Worm (Caenorhabditis elegans) whole organism, mixed stage, embryonic: ENCODE measurements around the gene srbc-84.
"Not testable (repeated sequence)": the region's sequence is repeated elsewhere in the genome, so short reads cannot be mapped to it uniquely, and the experiment has no call there.

Experiments
- M03D4.4 ChIP-seq: sonication (generic microtip); optimal IDR thresholded peaks from 2 replicates; lab custom pipeline; 2017; ENCODE audit warnings: mild to moderate bottlenecking, missing genetic modification characterization, missing compliant biosample characterization
- bed-3 ChIP-seq: fragments of 200-800 bp; sonication (Bioruptor generic); optimal IDR thresholded peaks from 3 replicates; lab custom pipeline; 2018; ENCODE audit warnings: mild to moderate bottlenecking, missing genetic modification characterization, moderate library complexity, missing compliant biosample characterization
- blmp-1 ChIP-seq: fragments of 150-350 bp; optimal IDR thresholded peaks from 2 replicates; lab custom pipeline; 2014; ENCODE audit warnings: missing biosample characterization, missing genetic modification characterization
- ceh-39 ChIP-seq: fragments of 150-350 bp; optimal IDR thresholded peaks from 2 replicates; lab custom pipeline; 2014; ENCODE audit warnings: missing biosample characterization, missing genetic modification characterization
- ceh-43 ChIP-seq: fragments of 200-800 bp; sonication (Bioruptor generic); optimal IDR thresholded peaks from 2 replicates; lab custom pipeline; 2018; ENCODE audit warnings: mild to moderate bottlenecking, missing genetic modification characterization, moderate library complexity, missing compliant biosample characterization
- ces-1 ChIP-seq: fragments of 150-350 bp; optimal IDR thresholded peaks from 2 replicates; lab custom pipeline; 2014; ENCODE audit warnings: missing biosample characterization, missing genetic modification reagents, missing genetic modification characterization
- cnd-1 ChIP-seq: fragments of 200-800 bp; sonication (Bioruptor generic); optimal IDR thresholded peaks from 2 replicates; lab custom pipeline; 2018; ENCODE audit warnings: mild to moderate bottlenecking, missing genetic modification characterization, missing compliant biosample characterization
- drap-1 ChIP-seq: fragments of 200-800 bp; sonication (Bioruptor generic); optimal IDR thresholded peaks from 3 replicates; lab custom pipeline; 2018; ENCODE audit warnings: mild to moderate bottlenecking, missing genetic modification characterization, missing compliant biosample characterization
- elt-1 ChIP-seq: sonication (generic microtip); optimal IDR thresholded peaks from 2 replicates; lab custom pipeline; 2017; ENCODE audit warnings: missing genetic modification characterization, mild to moderate bottlenecking, missing compliant biosample characterization, antibody characterized with exemption, moderate library complexity, borderline replicate concordance; ENCODE audit not compliant: insufficient read depth
- elt-3 ChIP-seq: fragments of 150-350 bp; optimal IDR thresholded peaks from 2 replicates; lab custom pipeline; 2014; ENCODE audit warnings: missing biosample characterization, missing genetic modification characterization
- flh-1 ChIP-seq: fragments of 200-800 bp; sonication (Bioruptor generic); optimal IDR thresholded peaks from 2 replicates; lab custom pipeline; 2018; ENCODE audit warnings: mild to moderate bottlenecking, missing genetic modification characterization, moderate library complexity, missing compliant biosample characterization
- ham-2 ChIP-seq: fragments of 200-800 bp; sonication (Bioruptor generic); optimal IDR thresholded peaks from 2 replicates; lab custom pipeline; 2018; ENCODE audit warnings: mild to moderate bottlenecking, missing genetic modification characterization, missing compliant biosample characterization
- hlh-1 ChIP-seq: fragments of 150-350 bp; optimal IDR thresholded peaks from 2 replicates; lab custom pipeline; 2014; ENCODE audit warnings: missing biosample characterization, missing genetic modification reagents, missing genetic modification characterization
- lin-13 ChIP-seq: fragments of 150-350 bp; optimal IDR thresholded peaks from 2 replicates; lab custom pipeline; 2014; ENCODE audit warnings: missing biosample characterization, missing genetic modification characterization
- lin-32 ChIP-seq: fragments of 200-800 bp; sonication (Bioruptor generic); optimal IDR thresholded peaks from 2 replicates; lab custom pipeline; 2018; ENCODE audit warnings: mild to moderate bottlenecking, missing genetic modification characterization, missing compliant biosample characterization
- lsy-2 ChIP-seq: fragments of 150-350 bp; optimal IDR thresholded peaks from 2 replicates; lab custom pipeline; 2014; ENCODE audit warnings: missing biosample characterization, missing genetic modification characterization
- mab-5 ChIP-seq: fragments of 150-350 bp; optimal IDR thresholded peaks from 2 replicates; lab custom pipeline; 2014; ENCODE audit warnings: missing biosample characterization, missing genetic modification characterization
- mep-1 ChIP-seq: fragments of 150-350 bp; optimal IDR thresholded peaks from 2 replicates; lab custom pipeline; 2017; ENCODE audit warnings: missing biosample characterization, missing genetic modification reagents, missing genetic modification characterization, inconsistent platforms
- mls-2 ChIP-seq: sonication (generic microtip); optimal IDR thresholded peaks from 2 replicates; lab custom pipeline; 2016; ENCODE audit warnings: mild to moderate bottlenecking, missing genetic modification characterization, moderate library complexity, missing compliant biosample characterization
- nhr-12 ChIP-seq: fragments of 150-350 bp; optimal IDR thresholded peaks from 2 replicates; lab custom pipeline; 2014; ENCODE audit warnings: missing biosample characterization, missing genetic modification characterization
- nhr-2 ChIP-seq: fragments of 150-350 bp; optimal IDR thresholded peaks from 2 replicates; lab custom pipeline; 2014; ENCODE audit warnings: missing biosample characterization, missing genetic modification characterization
- nhr-237 ChIP-seq: fragments of 150-350 bp; optimal IDR thresholded peaks from 2 replicates; lab custom pipeline; 2014; ENCODE audit warnings: missing biosample characterization, missing genetic modification characterization
- nhr-28 ChIP-seq: fragments of 150-350 bp; optimal IDR thresholded peaks from 2 replicates; lab custom pipeline; 2014; ENCODE audit warnings: missing biosample characterization, missing genetic modification characterization
- nhr-76 ChIP-seq: sonication (generic microtip); optimal IDR thresholded peaks from 2 replicates; lab custom pipeline; 2017; ENCODE audit warnings: missing biosample characterization, missing genetic modification characterization
- pha-4 ChIP-seq: fragments of 150-350 bp; optimal IDR thresholded peaks from 2 replicates; lab custom pipeline; 2018; ENCODE audit warnings: missing biosample characterization, missing genetic modification reagents, missing genetic modification characterization
- sem-2 ChIP-seq: fragments of 200-800 bp; sonication (Bioruptor generic); optimal IDR thresholded peaks from 2 replicates; lab custom pipeline; 2018; ENCODE audit warnings: mild to moderate bottlenecking, missing genetic modification characterization, missing compliant biosample characterization
- snpc-4 ChIP-seq: fragments of 150-350 bp; optimal IDR thresholded peaks from 2 replicates; lab custom pipeline; 2014; ENCODE audit warnings: missing biosample characterization, missing genetic modification characterization
- sptf-1 ChIP-seq: sonication (generic microtip); optimal IDR thresholded peaks from 2 replicates; lab custom pipeline; 2017; ENCODE audit warnings: mild to moderate bottlenecking, missing genetic modification characterization, moderate library complexity, missing compliant biosample characterization
- tbx-8 ChIP-seq: fragments of 200-800 bp; sonication (Bioruptor generic); optimal IDR thresholded peaks from 2 replicates; lab custom pipeline; 2018; ENCODE audit warnings: mild to moderate bottlenecking, missing genetic modification characterization, moderate library complexity, missing compliant biosample characterization
- unc-120 ChIP-seq: sonication (generic microtip); optimal IDR thresholded peaks from 2 replicates; lab custom pipeline; 2017; ENCODE audit warnings: missing genetic modification characterization, missing compliant biosample characterization; ENCODE audit not compliant: poor library complexity, severe bottlenecking
- unc-39 ChIP-seq: fragments of 150-350 bp; optimal IDR thresholded peaks from 2 replicates; lab custom pipeline; 2014; ENCODE audit warnings: missing biosample characterization, missing genetic modification characterization
- unc-62 ChIP-seq: fragments of 150-350 bp; optimal IDR thresholded peaks from 2 replicates; lab custom pipeline; 2014; ENCODE audit warnings: missing biosample characterization, missing genetic modification reagents, missing genetic modification characterization
- zip-8 ChIP-seq: fragments of 150-350 bp; optimal IDR thresholded peaks from 2 replicates; lab custom pipeline; 2014; ENCODE audit warnings: missing biosample characterization, missing genetic modification characterization

srbc-84 gene

DNA sequence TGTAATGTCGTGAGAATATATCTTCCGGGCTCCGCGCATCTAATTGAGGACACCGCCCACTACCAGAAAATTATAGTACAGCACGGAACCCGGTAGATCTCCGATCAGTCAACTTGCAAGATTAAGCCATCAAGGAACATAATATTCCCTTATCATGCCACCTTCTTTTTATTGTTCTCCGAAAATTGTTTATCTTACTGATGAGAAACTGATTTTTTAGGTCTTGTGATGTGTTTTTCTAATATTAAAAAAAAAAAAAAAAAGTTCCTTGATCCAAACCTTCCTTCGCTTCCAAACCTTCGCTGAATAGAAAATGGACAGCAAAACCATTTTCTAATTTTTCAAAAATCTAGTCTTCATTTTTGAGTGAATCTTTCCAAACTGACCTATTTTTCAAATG lies 30.1 kb downstream of the srbc-84 start, which contains the start of gene F57G8.7:
F57G8.7 (plus strand) TSS at position 301 of the 400 bp plus-strand sequence.
- no peak for TF ChIP-seq flh-1 (GFP tag; lab: Kevin White, UChicago)
- no peak for TF ChIP-seq nhr-2
- no peak for TF ChIP-seq hlh-1 (tag; lab: Kevin White, UChicago)
- no peak for TF ChIP-seq zip-8
- no peak for TF ChIP-seq unc-120
- no peak for TF ChIP-seq nhr-28 (tag; lab: Kevin White, UChicago)

DNA sequence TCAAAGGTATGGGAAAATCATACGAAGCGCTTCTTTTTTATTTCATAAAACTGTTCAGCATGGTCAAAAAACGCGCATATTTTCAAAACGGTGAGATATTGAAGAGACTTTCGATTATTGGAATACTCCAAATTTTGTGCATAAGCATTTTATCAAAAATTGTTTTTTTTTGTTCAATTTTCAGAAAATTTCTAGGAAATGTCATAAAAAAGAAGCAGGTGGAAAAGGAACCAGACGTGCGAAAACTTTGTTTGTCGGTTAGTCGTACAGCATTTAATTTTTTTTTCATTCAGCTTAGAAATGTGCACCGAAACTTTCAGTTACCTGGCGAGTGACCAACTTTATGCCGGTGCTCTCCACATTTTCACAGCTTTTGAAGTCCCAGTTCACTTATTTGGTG lies 34.6 kb downstream of the srbc-84 start, which contains the start of gene srh-167:
srh-167 (plus strand) TSS at position 301 of the 400 bp plus-strand sequence.
- no peak for TF ChIP-seq elt-3 (tag; lab: Kevin White, UChicago)
- no peak for TF ChIP-seq nhr-2
- TF ChIP-seq nhr-237, result no peak
- TF ChIP-seq mls-2 (tag; lab: Kevin White, UChicago), result no peak
- TF ChIP-seq drap-1 (GFP tag; lab: Kevin White, UChicago), result no peak
- TF ChIP-seq ham-2 (GFP tag; lab: Kevin White, UChicago), result no peak
- TF ChIP-seq unc-62 (GFP tag; lab: Kevin White, UChicago), result no peak
- no peak for TF ChIP-seq unc-39 (tag; lab: Kevin White, UChicago)
- TF ChIP-seq cnd-1 (tag; lab: Kevin White, UChicago), result no peak
- no peak for TF ChIP-seq hlh-1 (tag; lab: Kevin White, UChicago)
- no peak for TF ChIP-seq ceh-43 (GFP tag; lab: Kevin White, UChicago)
- TF ChIP-seq lin-32 (GFP tag; lab: Kevin White, UChicago), result no peak
- no peak for TF ChIP-seq sptf-1 (tag; lab: Kevin White, UChicago)
- no peak for TF ChIP-seq lsy-2 (tag; lab: Kevin White, UChicago)
- no peak for TF ChIP-seq lin-13
- no peak for TF ChIP-seq mab-5 (tag; lab: Kevin White, UChicago)
- no peak for TF ChIP-seq zip-8
- TF ChIP-seq ceh-39 (tag; lab: Kevin White, UChicago), result no peak
- no peak for TF ChIP-seq nhr-12 (tag; lab: Kevin White, UChicago)

DNA sequence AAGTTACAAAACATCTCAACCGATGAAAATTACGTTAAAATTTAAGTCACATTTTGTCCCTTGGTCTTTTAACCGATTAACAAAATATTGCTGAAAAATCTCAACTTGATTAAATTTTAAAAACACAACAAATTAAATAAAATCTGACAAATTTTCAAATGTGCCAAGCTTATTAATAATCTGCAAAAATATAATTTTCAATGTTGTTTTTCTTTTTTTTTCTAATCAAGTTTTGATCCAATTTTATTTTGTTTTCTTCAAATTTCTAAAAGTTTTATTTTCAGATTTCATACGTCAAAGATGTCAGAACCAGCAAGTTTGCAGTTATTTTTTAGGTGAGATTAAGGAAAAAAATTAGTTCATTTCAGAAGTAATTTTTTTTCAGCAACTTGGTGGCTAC lies 37.6 kb downstream of the srbc-84 start, which contains the start of gene srw-87:
srw-87 (plus strand) TSS at position 301 of the 400 bp plus-strand sequence.
- TF ChIP-seq sptf-1 (tag; lab: Kevin White, UChicago) (no peak), nhr-12 (tag; lab: Kevin White, UChicago) (no peak), nhr-76 (no peak), blmp-1 (tag; lab: Kevin White, UChicago) (no peak), nhr-28 (tag; lab: Kevin White, UChicago) (no peak), nhr-237 (no peak), lsy-2 (tag; lab: Kevin White, UChicago) (no peak), drap-1 (GFP tag; lab: Kevin White, UChicago) (no peak), mls-2 (tag; lab: Kevin White, UChicago) (no peak), zip-8 (no peak), unc-62 (GFP tag; lab: Kevin White, UChicago) (no peak), hlh-1 (tag; lab: Kevin White, UChicago) (no peak), ces-1 (no peak), M03D4.4 (no peak), elt-3 (tag; lab: Kevin White, UChicago) (no peak), tbx-8 (GFP tag; lab: Kevin White, UChicago) (no peak), sem-2 (GFP tag; lab: Kevin White, UChicago) (no peak), mab-5 (tag; lab: Kevin White, UChicago) (no peak), unc-39 (tag; lab: Kevin White, UChicago) (no peak), lin-13 (no peak)

DNA sequence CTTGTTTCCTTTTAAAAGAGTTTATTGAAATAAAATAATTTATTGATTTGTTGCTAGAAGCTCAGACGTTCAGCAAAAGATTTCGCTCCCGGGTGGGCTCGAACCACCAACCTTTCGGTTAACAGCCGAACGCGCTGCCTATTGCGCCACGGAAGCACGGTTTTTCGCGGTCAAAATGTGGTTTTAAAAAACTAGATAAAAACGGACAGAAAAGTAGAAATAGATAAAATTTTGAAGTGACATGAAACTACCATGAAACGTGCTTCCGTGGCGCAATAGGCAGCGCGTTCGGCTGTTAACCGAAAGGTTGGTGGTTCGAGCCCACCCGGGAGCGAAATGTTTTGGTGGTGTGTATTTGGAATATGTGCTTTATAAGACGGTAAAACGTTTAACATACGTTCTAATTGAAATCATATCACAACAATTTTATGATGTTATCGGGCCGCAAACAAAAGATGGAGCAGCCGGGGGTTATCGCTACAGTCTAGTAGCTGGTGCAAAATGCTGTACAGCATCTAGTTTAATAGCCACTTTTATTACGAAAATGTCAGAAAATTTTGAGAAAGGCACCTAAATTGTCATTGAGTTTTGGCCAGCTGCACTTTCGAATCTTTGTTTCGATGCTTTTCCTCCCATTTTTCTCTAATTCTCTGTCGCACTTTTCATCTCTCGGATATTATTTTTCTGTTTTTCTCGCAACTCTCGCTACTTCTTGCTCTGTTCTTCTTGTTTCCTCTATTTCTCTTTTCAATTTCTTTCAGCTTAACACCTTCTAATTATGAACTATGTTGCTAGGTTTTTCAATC lies 39.7 kb downstream of the srbc-84 start, which contains the start of gene slc-9B.2:
slc-9B.2 (plus strand) TSS at position 756 of the 806 bp plus-strand sequence.
- TF ChIP-seq nhr-12, cnd-1, blmp-1 (tag; lab: Kevin White, UChicago): not testable (repeated sequence)

- TF ChIP-seq ceh-39 (tag; lab: Kevin White, UChicago) (no peak), ces-1 (no peak), nhr-12 (tag; lab: Kevin White, UChicago) (no peak), mab-5 (tag; lab: Kevin White, UChicago) (no peak), zip-8 (no peak), blmp-1 (tag; lab: Kevin White, UChicago) (no peak), ceh-43 (GFP tag; lab: Kevin White, UChicago) (no peak), mls-2 (tag; lab: Kevin White, UChicago) (no peak), nhr-237 (no peak), pha-4 (tag; lab: Kevin White, UChicago) (no peak), unc-39 (tag; lab: Kevin White, UChicago) (no peak), snpc-4 (tag; lab: Kevin White, UChicago) (no peak), sem-2 (GFP tag; lab: Kevin White, UChicago) (no peak), hlh-1 (tag; lab: Kevin White, UChicago) (no peak), bed-3 (no peak), M03D4.4 (no peak), mep-1 (tag; lab: Kevin White, UChicago) (no peak), elt-1 (no peak), lin-32 (GFP tag; lab: Kevin White, UChicago) (no peak)
Observed at ce11 chrV:16342258-16342618, 43.5 kb downstream of the srbc-84 start, which contains the start of gene nhr-193. Gene nhr-193, plus strand, starts transcription at chrV:16342308.
